Worm (Caenorhabditis elegans) whole organism, late embryonic: ENCODE data around the gene irld-52.
"Not testable (repeated sequence)": the region's sequence is repeated elsewhere in the genome, so short reads cannot be mapped to it uniquely, and the experiment has no call there.

Experiments used
- F13H6.1 ChIP-seq: sonication (generic microtip); optimal IDR thresholded peaks from 2 replicates; lab custom pipeline; 2016; ENCODE audit warnings: missing genetic modification characterization, missing compliant biosample characterization
- K09A11.1 ChIP-seq: sonication (generic microtip); optimal IDR thresholded peaks from 2 replicates; lab custom pipeline; 2017; ENCODE audit warnings: antibody characterized with exemption, mild to moderate bottlenecking, missing genetic modification characterization, missing compliant biosample characterization; ENCODE audit not compliant: insufficient read depth
- T23F11.4 ChIP-seq: fragments of 200-800 bp; sonication (Bioruptor generic); optimal IDR thresholded peaks from 2 replicates; lab custom pipeline; 2018; ENCODE audit warnings: mild to moderate bottlenecking, missing genetic modification characterization, missing compliant biosample characterization
- Y22D7AL.16 ChIP-seq: sonication (generic microtip); optimal IDR thresholded peaks from 2 replicates; lab custom pipeline; 2016; ENCODE audit warnings: missing genetic modification characterization, missing compliant biosample characterization
- ahr-1 ChIP-seq: sonication (generic microtip); optimal IDR thresholded peaks from 2 replicates; lab custom pipeline; 2016; ENCODE audit warnings: missing genetic modification characterization, missing compliant biosample characterization
- ama-1 ChIP-seq: fragments of 150-350 bp; optimal IDR thresholded peaks from 2 replicates; lab custom pipeline; 2014
- ceh-18 ChIP-seq: sonication (generic microtip); optimal IDR thresholded peaks from 2 replicates; lab custom pipeline; 2016; ENCODE audit warnings: missing genetic modification characterization, missing compliant biosample characterization
- ceh-22 ChIP-seq: sonication (generic microtip); optimal IDR thresholded peaks from 2 replicates; lab custom pipeline; 2017; ENCODE audit warnings: missing biosample characterization, missing genetic modification characterization
- ceh-30 ChIP-seq: fragments of 150-350 bp; optimal IDR thresholded peaks from 2 replicates; lab custom pipeline; 2014; ENCODE audit warnings: missing biosample characterization, missing genetic modification characterization
- ceh-31 ChIP-seq: sonication (generic microtip); optimal IDR thresholded peaks from 2 replicates; lab custom pipeline; 2016; ENCODE audit warnings: missing genetic modification characterization, missing compliant biosample characterization
- ceh-45 ChIP-seq: fragments of 200-800 bp; sonication (Bioruptor generic); IDR thresholded peaks from 2 replicates; pipeline ENCODE4 v1.3.6; 2022; ENCODE audit warnings: missing genetic modification reagents, missing genetic modification characterization, missing compliant biosample characterization
- ceh-48 ChIP-seq: sonication (generic microtip); optimal IDR thresholded peaks from 2 replicates; lab custom pipeline; 2016; ENCODE audit warnings: missing genetic modification characterization, inconsistent platforms, missing compliant biosample characterization
- ceh-6 ChIP-seq: fragments of 200-800 bp; sonication (Bioruptor generic); optimal IDR thresholded peaks from 2 replicates; lab custom pipeline; 2018; ENCODE audit warnings: mild to moderate bottlenecking, missing genetic modification characterization, missing compliant biosample characterization
- dve-1 ChIP-seq: sonication (generic microtip); optimal IDR thresholded peaks from 2 replicates; lab custom pipeline; 2017; ENCODE audit warnings: antibody characterized with exemption, mild to moderate bottlenecking, missing genetic modification characterization, missing compliant biosample characterization
- elt-2 ChIP-seq: sonication (generic microtip); optimal IDR thresholded peaks from 2 replicates; lab custom pipeline; 2016; ENCODE audit warnings: missing genetic modification reagents, missing genetic modification characterization, missing compliant biosample characterization
- eyg-1 ChIP-seq: sonication (generic microtip); optimal IDR thresholded peaks from 2 replicates; lab custom pipeline; 2016; ENCODE audit warnings: missing genotype, missing genetic modification characterization, missing compliant biosample characterization
- fkh-6 ChIP-seq: sonication (generic microtip); optimal IDR thresholded peaks from 2 replicates; lab custom pipeline; 2016; ENCODE audit warnings: missing genetic modification characterization, missing compliant biosample characterization
- hlh-15 ChIP-seq: sonication (generic microtip); optimal IDR thresholded peaks from 2 replicates; lab custom pipeline; 2016; ENCODE audit warnings: missing genetic modification characterization, missing compliant biosample characterization
- hlh-30 ChIP-seq: sonication (generic microtip); optimal IDR thresholded peaks from 2 replicates; lab custom pipeline; 2017; ENCODE audit warnings: antibody characterized with exemption, missing genetic modification characterization, missing compliant biosample characterization; ENCODE audit not compliant: insufficient read depth
- hlh-6 ChIP-seq: sonication (generic microtip); optimal IDR thresholded peaks from 2 replicates; lab custom pipeline; 2016; ENCODE audit warnings: missing genotype, missing genetic modification characterization, missing compliant biosample characterization
- hlh-8 ChIP-seq: sonication (generic microtip); optimal IDR thresholded peaks from 2 replicates; lab custom pipeline; 2016; ENCODE audit warnings: missing genotype, missing genetic modification characterization, missing compliant biosample characterization
- lim-6 ChIP-seq: sonication (generic microtip); optimal IDR thresholded peaks from 2 replicates; lab custom pipeline; 2016; ENCODE audit warnings: missing genetic modification characterization, missing compliant biosample characterization
- lin-11 ChIP-seq: fragments of 200-800 bp; sonication (Bioruptor generic); optimal IDR thresholded peaks from 2 replicates; lab custom pipeline; 2018; ENCODE audit warnings: mild to moderate bottlenecking, missing genetic modification characterization, missing compliant biosample characterization
- mec-3 ChIP-seq: sonication (generic microtip); optimal IDR thresholded peaks from 2 replicates; lab custom pipeline; 2016; ENCODE audit warnings: borderline replicate concordance, missing genetic modification characterization, missing compliant biosample characterization
- nhr-11 ChIP-seq: fragments of 150-350 bp; optimal IDR thresholded peaks from 2 replicates; lab custom pipeline; 2014; ENCODE audit warnings: missing biosample characterization, missing genetic modification characterization
- nhr-232 ChIP-seq: sonication (generic microtip); optimal IDR thresholded peaks from 2 replicates; lab custom pipeline; 2016; ENCODE audit warnings: missing genetic modification characterization, missing compliant biosample characterization
- npax-4 ChIP-seq: sonication (generic microtip); optimal IDR thresholded peaks from 2 replicates; lab custom pipeline; 2016; ENCODE audit warnings: missing genetic modification characterization, missing compliant biosample characterization
- odd-2 ChIP-seq: sonication (generic microtip); optimal IDR thresholded peaks from 2 replicates; lab custom pipeline; 2017; ENCODE audit warnings: antibody characterized with exemption, mild to moderate bottlenecking, missing genetic modification characterization, missing compliant biosample characterization
- pax-1 ChIP-seq: fragments of 150-350 bp; optimal IDR thresholded peaks from 2 replicates; lab custom pipeline; 2014; ENCODE audit warnings: missing biosample characterization, missing genetic modification characterization
- pha-4 ChIP-seq: fragments of 150-350 bp; optimal IDR thresholded peaks from 2 replicates; lab custom pipeline; 2018; ENCODE audit warnings: missing biosample characterization, missing genetic modification reagents, missing genetic modification characterization
- pros-1 ChIP-seq: fragments of 150-350 bp; optimal IDR thresholded peaks from 2 replicates; lab custom pipeline; 2014; ENCODE audit warnings: missing biosample characterization, missing genetic modification reagents, missing genetic modification characterization
- rnt-1 ChIP-seq: sonication (generic microtip); optimal IDR thresholded peaks from 2 replicates; lab custom pipeline; 2016; ENCODE audit warnings: missing genetic modification characterization, missing compliant biosample characterization
- sdc-2 ChIP-seq: sonication (generic microtip); optimal IDR thresholded peaks from 2 replicates; lab custom pipeline; 2016; ENCODE audit warnings: missing genotype, missing genetic modification characterization, missing compliant biosample characterization
- sox-2 ChIP-seq: fragments of 200-800 bp; sonication (Bioruptor generic); IDR thresholded peaks from 2 replicates; pipeline ENCODE4 v1.3.6; 2022; ENCODE audit warnings: missing genetic modification reagents, missing genetic modification characterization, missing compliant biosample characterization
- sox-4 ChIP-seq: sonication (generic microtip); optimal IDR thresholded peaks from 2 replicates; lab custom pipeline; 2017; ENCODE audit warnings: mild to moderate bottlenecking, missing genetic modification characterization, inconsistent platforms, missing compliant biosample characterization
- tbx-2 ChIP-seq: sonication (generic microtip); optimal IDR thresholded peaks from 2 replicates; lab custom pipeline; 2016; ENCODE audit warnings: missing genetic modification characterization, missing compliant biosample characterization
- tbx-7 ChIP-seq: sonication (generic microtip); optimal IDR thresholded peaks from 2 replicates; lab custom pipeline; 2016; ENCODE audit warnings: missing genotype, missing genetic modification characterization, missing compliant biosample characterization
- ttx-3 ChIP-seq: sonication (generic microtip); optimal IDR thresholded peaks from 2 replicates; lab custom pipeline; 2016; ENCODE audit warnings: missing genetic modification reagents, missing genetic modification characterization, missing compliant biosample characterization
- unc-3 ChIP-seq, 2 experiments: fragments of 200-800 bp in 1 of 2; sonication (Bioruptor generic) in 1 of 2; sonication (generic microtip) in 1 of 2; conservative IDR thresholded peaks in 1 of 2; optimal IDR thresholded peaks in 1 of 2; 2 replicates each; pipeline versions ENCODE4 v1.3.6 to Lab custom; 2016 to 2022; ENCODE audit warnings: missing compliant biosample characterization in 2 of 2, missing genetic modification characterization in 2 of 2, missing genetic modification reagents in 1 of 2
- unc-55 ChIP-seq: sonication (generic microtip); optimal IDR thresholded peaks from 2 replicates; lab custom pipeline; 2017; ENCODE audit warnings: missing biosample characterization, missing genetic modification reagents, missing genetic modification characterization
- zip-5 ChIP-seq: sonication (generic microtip); optimal IDR thresholded peaks from 2 replicates; lab custom pipeline; 2016; ENCODE audit warnings: missing genetic modification characterization, missing compliant biosample characterization

Gene irld-52

DNA sequence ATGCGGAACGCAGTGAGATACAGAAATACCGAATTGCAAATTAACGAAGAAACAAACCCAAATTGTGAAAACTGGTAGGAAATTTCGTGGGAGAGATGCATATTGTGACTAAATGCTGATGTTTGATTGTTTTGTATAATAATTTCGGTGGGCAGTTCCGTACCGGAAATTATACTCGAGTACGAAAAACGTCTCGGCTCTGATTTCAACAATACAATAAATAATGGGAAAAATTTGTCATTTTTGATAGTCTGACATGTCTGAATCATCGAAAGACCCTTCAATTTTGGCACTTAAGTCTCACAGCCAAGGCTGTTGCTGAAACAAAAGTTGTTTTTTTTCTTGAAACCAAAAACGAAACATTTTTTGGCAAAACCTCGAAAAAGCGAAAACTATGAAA, 27.4 kb upstream of the irld-52 start, which contains the start of gene str-43:
Gene str-43 (minus strand): TSS at position 101 of the 400 bp plus-strand sequence.
- TF ChIP-seq odd-2 (no peak), pha-4 (tag; lab: Kevin White, UChicago) (no peak), F13H6.1 (tag; lab: Kevin White, UChicago) (no peak), pros-1 (no peak), ttx-3 (tag; lab: Kevin White, UChicago) (no peak), sdc-2 (tag; lab: Kevin White, UChicago) (no peak), ceh-6 (GFP tag; lab: Kevin White, UChicago) (no peak), ama-1 (lab: Kevin White, UChicago) (no peak), ahr-1 (tag; lab: Kevin White, UChicago) (no peak), ceh-18 (tag; lab: Kevin White, UChicago) (no peak), dve-1 (no peak), tbx-2 (tag; lab: Kevin White, UChicago) (no peak), tbx-7 (tag; lab: Kevin White, UChicago) (no peak), pax-1 (tag; lab: Kevin White, UChicago) (no peak), ceh-22 (tag; lab: Kevin White, UChicago) (no peak), Y22D7AL.16 (tag; lab: Kevin White, UChicago) (no peak), hlh-30 (no peak), npax-4 (tag; lab: Kevin White, UChicago) (no peak)

ce11 chrV:15752941-15753340, 26.5 kb upstream of the irld-52 start, which contains the start of gene str-5:
str-5 (plus strand) TSS chrV:15753241.
- TF ChIP-seq nhr-232, lim-6, K09A11.1 (tag; lab: Kevin White, UChicago): not testable (repeated sequence)

- not testable (repeated sequence) for TF ChIP-seq F13H6.1 (tag; lab: Kevin White, UChicago); Y22D7AL.16 (tag; lab: Kevin White, UChicago); unc-55 (GFP tag; lab: Kevin White, UChicago)
Measured at ce11 chrV:15754731-15755130, 24.7 kb upstream of the irld-52 start, which contains the start of gene str-8. str-8 (plus strand) TSS chrV:15755031.

DNA sequence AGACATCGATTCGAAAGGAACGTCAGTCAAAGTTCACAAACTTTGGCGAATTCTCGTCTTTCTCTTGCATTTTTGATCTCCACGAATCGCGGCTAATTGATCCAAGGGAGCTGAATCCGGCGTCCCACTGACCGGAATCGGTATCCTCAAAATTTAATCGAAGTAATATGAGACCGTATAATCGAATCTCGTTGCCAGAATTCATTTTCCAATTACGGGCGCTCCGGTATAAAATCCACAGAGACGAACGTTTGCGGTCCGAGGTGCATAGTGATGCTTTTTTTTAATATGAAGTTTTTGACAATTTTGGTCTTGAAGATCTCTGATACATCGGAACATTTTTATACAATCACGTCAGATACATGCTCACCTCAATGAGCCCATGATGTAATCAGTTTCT, 21.8 kb upstream of the irld-52 start:
- TF ChIP-seq dve-1 (no peak), nhr-11 (tag; lab: Kevin White, UChicago) (no peak), ceh-18 (tag; lab: Kevin White, UChicago) (no peak), fkh-6 (no peak), sdc-2 (tag; lab: Kevin White, UChicago) (no peak), ceh-30 (tag; lab: Kevin White, UChicago) (no peak)

- TF ChIP-seq hlh-6 (no peak), pha-4 (tag; lab: Kevin White, UChicago) (no peak), T23F11.4 (no peak), ceh-48 (tag; lab: Kevin White, UChicago) (no peak), hlh-15 (tag; lab: Kevin White, UChicago) (no peak), zip-5 (tag; lab: Kevin White, UChicago) (no peak), lin-11 (tag; lab: Kevin White, UChicago) (no peak), elt-2 (tag; lab: Kevin White, UChicago) (no peak), hlh-8 (no peak), eyg-1 (tag; lab: Kevin White, UChicago) (no peak), dve-1 (no peak), unc-3 (GFP tag; conservative IDR thresholded peaks at IDR 0.05; lab: Robert Waterston, UW) (no peak), unc-3 (tag; optimal IDR thresholded peaks at IDR 0.05; lab: Kevin White, UChicago) (no peak), K09A11.1 (tag; lab: Kevin White, UChicago) (no peak), rnt-1 (no peak), ceh-31 (tag; lab: Kevin White, UChicago) (no peak), ceh-30 (tag; lab: Kevin White, UChicago) (no peak), sox-4 (tag; lab: Kevin White, UChicago) (no peak), mec-3 (no peak), sox-2 (no peak), ceh-45 (no peak)
Measured at ce11 chrV:15758449-15758848, 21.0 kb upstream of the irld-52 start, which contains the start of gene str-9. str-9 (plus strand) TSS chrV:15758749.
